Worm (Caenorhabditis elegans) whole organism, L4/young adult: ENCODE results near the gene K08B5.2.

Source experiments
- W03F9.2 ChIP-seq: fragments of 150-350 bp; optimal IDR thresholded peaks from 2 replicates; lab custom pipeline; 2014; ENCODE audit warnings: missing biosample characterization, missing genetic modification characterization
- dao-5 ChIP-seq: sonication (generic microtip); optimal IDR thresholded peaks from 2 replicates; lab custom pipeline; 2016; ENCODE audit warnings: missing genotype, missing genetic modification characterization, moderate library complexity, missing compliant biosample characterization
- him-1 ChIP-seq: sonication (generic microtip); optimal IDR thresholded peaks from 2 replicates; lab custom pipeline; 2016; ENCODE audit warnings: missing genotype, missing genetic modification reagents, missing genetic modification characterization, missing compliant biosample characterization

ce11 chrX:16588102-16588501 is 34.4 kb upstream of the K08B5.2 start:
- TF ChIP-seq him-1 (tag; lab: Kevin White, UChicago) (no peak), dao-5 (no peak), W03F9.2 (no peak)
